Worm (Caenorhabditis elegans) whole organism, late embryonic: ENCODE data around the gene F40E10.5.

Experiments
- fkh-10 ChIP-seq: fragments of 150-350 bp; optimal IDR thresholded peaks from 2 replicates; lab custom pipeline; 2014; ENCODE audit warnings: missing biosample characterization, missing genetic modification reagents, missing genetic modification characterization
- pqm-1 ChIP-seq: sonication (generic microtip); optimal IDR thresholded peaks from 2 replicates; lab custom pipeline; 2016; ENCODE audit warnings: missing genetic modification characterization, missing compliant biosample characterization

DNA sequence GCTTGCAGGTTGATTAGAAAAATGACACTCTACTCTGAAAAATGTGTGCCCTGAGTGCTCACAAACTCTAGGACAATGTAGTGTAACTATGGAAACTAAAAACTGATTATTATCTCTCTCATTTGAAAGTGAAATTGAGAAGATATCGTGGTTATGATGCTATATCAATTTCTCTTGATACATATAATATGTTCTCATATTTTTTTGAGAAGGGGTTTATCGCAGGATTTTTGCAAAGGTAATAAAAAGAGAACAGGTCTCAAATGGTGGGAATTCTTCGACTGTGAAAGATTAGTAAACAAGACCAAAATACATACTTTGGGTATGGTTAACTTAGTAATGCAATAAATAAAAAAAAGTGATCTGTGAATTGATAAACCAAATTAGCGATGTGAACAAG is 36.0 kb downstream of the F40E10.5 start:
- no peak for TF ChIP-seq fkh-10 (GFP tag; lab: Kevin White, UChicago)
- TF ChIP-seq pqm-1 (tag; lab: Kevin White, UChicago): no peak
